Worm (Caenorhabditis elegans) whole organism, mixed stage, embryonic: ENCODE data around the gene pms-2.

Experiments
- blmp-1 ChIP-seq: fragments of 150-350 bp; optimal IDR thresholded peaks from 2 replicates; lab custom pipeline; 2014; ENCODE audit warnings: missing biosample characterization, missing genetic modification characterization
- ceh-39 ChIP-seq: fragments of 150-350 bp; optimal IDR thresholded peaks from 2 replicates; lab custom pipeline; 2014; ENCODE audit warnings: missing biosample characterization, missing genetic modification characterization
- lin-13 ChIP-seq: fragments of 150-350 bp; optimal IDR thresholded peaks from 2 replicates; lab custom pipeline; 2014; ENCODE audit warnings: missing biosample characterization, missing genetic modification characterization
- lsy-2 ChIP-seq: fragments of 150-350 bp; optimal IDR thresholded peaks from 2 replicates; lab custom pipeline; 2014; ENCODE audit warnings: missing biosample characterization, missing genetic modification characterization
- nhr-237 ChIP-seq: fragments of 150-350 bp; optimal IDR thresholded peaks from 2 replicates; lab custom pipeline; 2014; ENCODE audit warnings: missing biosample characterization, missing genetic modification characterization
- snpc-4 ChIP-seq: fragments of 150-350 bp; optimal IDR thresholded peaks from 2 replicates; lab custom pipeline; 2014; ENCODE audit warnings: missing biosample characterization, missing genetic modification characterization
- unc-39 ChIP-seq: fragments of 150-350 bp; optimal IDR thresholded peaks from 2 replicates; lab custom pipeline; 2014; ENCODE audit warnings: missing biosample characterization, missing genetic modification characterization

ce11 chrV:11605227-11605626, 34.8 kb upstream of the pms-2 start:
- TF ChIP-seq lsy-2 (no peak), unc-39 (no peak), ceh-39 (tag; lab: Kevin White, UChicago) (no peak), lin-13 (no peak), nhr-237 (tag; lab: Kevin White, UChicago) (no peak), blmp-1 (tag; lab: Kevin White, UChicago) (no peak), snpc-4 (tag; lab: Kevin White, UChicago) (no peak)
